Worm (Caenorhabditis elegans) whole organism, L2 larva: ENCODE data around the gene ikke-1.

Source experiments
- elt-1 ChIP-seq: fragments of 150-350 bp; optimal IDR thresholded peaks from 2 replicates; lab custom pipeline; 2014; ENCODE audit warnings: missing biosample characterization, missing genetic modification characterization
- lin-39 ChIP-seq: fragments of 150-350 bp; optimal IDR thresholded peaks from 2 replicates; lab custom pipeline; 2014; ENCODE audit warnings: missing biosample characterization, missing genetic modification reagents, missing genetic modification characterization
- mdl-1 ChIP-seq, 2 experiments: fragments of 150-350 bp in 1 of 2; sonication (generic microtip) in 1 of 2; optimal IDR thresholded peaks; 2 replicates each; lab custom pipeline; 2017; ENCODE audit warnings: missing biosample characterization in 2 of 2, missing genetic modification characterization in 2 of 2
- nhr-11 ChIP-seq: fragments of 150-350 bp; optimal IDR thresholded peaks from 2 replicates; lab custom pipeline; 2014; ENCODE audit warnings: missing biosample characterization, missing genetic modification characterization
- nhr-12 ChIP-seq: fragments of 150-350 bp; optimal IDR thresholded peaks from 2 replicates; lab custom pipeline; 2014; ENCODE audit warnings: missing biosample characterization, missing genetic modification characterization
- nhr-237 ChIP-seq: fragments of 150-350 bp; optimal IDR thresholded peaks from 2 replicates; lab custom pipeline; 2014; ENCODE audit warnings: missing biosample characterization, missing genetic modification characterization
- nhr-6 ChIP-seq: fragments of 150-350 bp; optimal IDR thresholded peaks from 2 replicates; lab custom pipeline; 2014; ENCODE audit warnings: missing biosample characterization, missing genetic modification characterization
- nhr-77 ChIP-seq: fragments of 150-350 bp; optimal IDR thresholded peaks from 2 replicates; lab custom pipeline; 2014; ENCODE audit warnings: missing biosample characterization, missing genetic modification characterization
- sem-4 ChIP-seq: fragments of 150-350 bp; optimal IDR thresholded peaks from 2 replicates; lab custom pipeline; 2014; ENCODE audit warnings: missing biosample characterization, missing genetic modification reagents, missing genetic modification characterization
- snpc-4 ChIP-seq: fragments of 150-350 bp; optimal IDR thresholded peaks from 2 replicates; lab custom pipeline; 2014; ENCODE audit warnings: missing biosample characterization, missing genetic modification characterization
- zag-1 ChIP-seq: fragments of 150-350 bp; optimal IDR thresholded peaks from 2 replicates; lab custom pipeline; 2014; ENCODE audit warnings: missing biosample characterization, missing genetic modification characterization
- ztf-11 ChIP-seq: sonication (generic microtip); optimal IDR thresholded peaks from 2 replicates; lab custom pipeline; 2017; ENCODE audit warnings: missing biosample characterization, missing genetic modification characterization

DNA sequence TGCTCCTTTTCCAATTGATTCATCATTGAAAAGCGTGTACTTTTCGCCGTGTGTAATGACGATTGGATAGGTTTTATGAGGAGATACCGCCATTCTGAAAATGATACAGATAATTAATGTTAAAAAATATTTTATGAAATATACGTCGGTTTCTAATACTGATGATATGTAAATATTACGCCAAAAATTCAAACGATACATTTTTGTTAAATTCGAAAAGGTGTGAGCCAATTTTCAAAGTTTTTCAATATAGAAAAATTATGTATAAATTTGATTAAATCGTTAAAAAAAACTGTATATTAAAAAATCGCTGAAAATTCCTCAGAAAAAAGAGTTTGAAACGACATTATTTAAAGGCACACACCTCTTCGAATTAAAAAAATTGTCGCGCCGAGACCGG, at the start of gene ikke-1:
- TF ChIP-seq ztf-11 (tag; lab: Kevin White, UChicago) (no peak), zag-1 (tag; lab: Kevin White, UChicago) (no peak), nhr-11 (tag; lab: Kevin White, UChicago) (no peak), nhr-77 (tag; lab: Kevin White, UChicago) (no peak), mdl-1 (tag; optimal IDR thresholded peaks at IDR 0.05; lab: Kevin White, UChicago) (no peak), nhr-6 (tag; lab: Kevin White, UChicago) (no peak), lin-39 (tag; lab: Kevin White, UChicago) (no peak), sem-4 (tag; lab: Kevin White, UChicago) (no peak), nhr-237 (tag; lab: Kevin White, UChicago) (no peak), snpc-4 (tag; lab: Kevin White, UChicago) (no peak), nhr-12 (no peak), elt-1 (tag; lab: Kevin White, UChicago) (no peak)
